Fruit fly (Drosophila melanogaster) whole organism, embryonic: ENCODE results near the gene Cdk5alpha.

Experiments used
- Antp ChIP-seq: fragments of 200-800 bp; sonication (Bioruptor generic); optimal IDR thresholded peaks from 3 replicates; lab custom pipeline; 2016; ENCODE audit warnings: missing biosample characterization, missing genetic modification characterization
- Asciz ChIP-seq: fragments of 200-800 bp; sonication (Bioruptor generic); optimal IDR thresholded peaks from 2 replicates; lab custom pipeline; 2017; ENCODE audit warnings: missing biosample characterization, mild to moderate bottlenecking, missing genetic modification characterization, missing genetic modification reagents
- Atf3 ChIP-seq: fragments of 200-800 bp; sonication (Bioruptor generic); optimal IDR thresholded peaks from 3 replicates; lab custom pipeline; 2016; ENCODE audit warnings: missing biosample characterization, missing genetic modification characterization
- Awh ChIP-seq: fragments of 200-800 bp; sonication (Bioruptor generic); IDR thresholded peaks from 2 replicates; pipeline ENCODE4, ENCODE4 v1.3.6; 2022; ENCODE audit warnings: missing biosample characterization, missing genetic modification characterization
- B-H1 ChIP-seq: fragments of 200-800 bp; sonication (Bioruptor generic); IDR thresholded peaks from 3 replicates; pipeline ENCODE4 v1.3.6; 2022; ENCODE audit warnings: missing biosample characterization, missing genetic modification characterization
- CG10267 ChIP-seq: fragments of 200-800 bp; sonication (Bioruptor generic); optimal IDR thresholded peaks from 2 replicates; lab custom pipeline; 2018; ENCODE audit warnings: missing biosample characterization, mild to moderate bottlenecking, missing genetic modification characterization, moderate library complexity
- CG10959 ChIP-seq: fragments of 200-800 bp; sonication (Bioruptor generic); IDR thresholded peaks from 2 replicates; pipeline ENCODE4 v1.3.6; 2022; ENCODE audit warnings: missing biosample characterization, missing genetic modification characterization
- CG12071 ChIP-seq: fragments of 200-800 bp; sonication (Bioruptor generic); optimal IDR thresholded peaks from 3 replicates; lab custom pipeline; 2018; ENCODE audit warnings: missing biosample characterization, mild to moderate bottlenecking, missing genetic modification characterization
- CG13775 ChIP-seq: fragments of 200-800 bp; sonication (Bioruptor generic); optimal IDR thresholded peaks from 3 replicates; lab custom pipeline; 2017; ENCODE audit warnings: missing biosample characterization, mild to moderate bottlenecking, missing genetic modification characterization
- CG13894 ChIP-seq: fragments of 200-800 bp; sonication (Bioruptor generic); optimal IDR thresholded peaks from 3 replicates; lab custom pipeline; 2018; ENCODE audit warnings: missing biosample characterization, mild to moderate bottlenecking, missing genetic modification characterization, moderate library complexity
- CG1529 ChIP-seq: fragments of 200-800 bp; sonication (Bioruptor generic); optimal IDR thresholded peaks from 3 replicates; lab custom pipeline; 2018; ENCODE audit warnings: missing biosample characterization, missing genetic modification characterization
- CG15601 ChIP-seq: fragments of 200-800 bp; sonication (Bioruptor generic); optimal IDR thresholded peaks from 3 replicates; lab custom pipeline; 2019; ENCODE audit warnings: missing biosample characterization, mild to moderate bottlenecking, missing genetic modification characterization, moderate library complexity
- CG17186 ChIP-seq: fragments of 200-800 bp; sonication (Bioruptor generic); optimal IDR thresholded peaks from 3 replicates; lab custom pipeline; 2017; ENCODE audit warnings: missing biosample characterization, missing genetic modification reagents, missing genetic modification characterization
- CG17912 ChIP-seq: fragments of 200-800 bp; sonication (Bioruptor generic); optimal IDR thresholded peaks from 2 replicates; lab custom pipeline; 2018; ENCODE audit warnings: missing biosample characterization, mild to moderate bottlenecking, missing genetic modification characterization
- CG18262 ChIP-seq: fragments of 200-800 bp; optimal IDR thresholded peaks from 3 replicates; lab custom pipeline; 2019; ENCODE audit warnings: missing biosample characterization, mild to moderate bottlenecking, missing genetic modification characterization, moderate library complexity
- CG42726 ChIP-seq: fragments of 200-800 bp; sonication (Bioruptor generic); IDR thresholded peaks from 2 replicates; pipeline ENCODE4 v1.3.6; 2022; ENCODE audit warnings: missing biosample characterization, missing genetic modification characterization; ENCODE audit not compliant: partially characterized antibody
- CG4282 ChIP-seq: fragments of 200-800 bp; sonication (Bioruptor generic); optimal IDR thresholded peaks from 2 replicates; lab custom pipeline; 2016; ENCODE audit warnings: missing biosample characterization, missing genetic modification characterization
- CG4360 ChIP-seq: fragments of 200-800 bp; sonication (Bioruptor generic); IDR thresholded peaks from 2 replicates; pipeline ENCODE4 v1.3.6; 2022; ENCODE audit warnings: missing biosample characterization, missing genetic modification characterization
- CG4820 ChIP-seq: fragments of 200-800 bp; sonication (Bioruptor generic); optimal IDR thresholded peaks from 3 replicates; lab custom pipeline; 2016; ENCODE audit warnings: missing biosample characterization, missing genetic modification characterization
- CG7928 ChIP-seq: fragments of 200-800 bp; sonication (Bioruptor generic); optimal IDR thresholded peaks from 2 replicates; lab custom pipeline; 2017; ENCODE audit warnings: missing biosample characterization, mild to moderate bottlenecking, missing genetic modification characterization
- CG8290 ChIP-seq, 3 experiments: fragments of 200-800 bp; sonication (Bioruptor generic); optimal IDR thresholded peaks; 2 replicates each; lab custom pipeline; 2016 to 2019; ENCODE audit warnings: missing biosample characterization in 3 of 3, missing genetic modification characterization in 3 of 3, mild to moderate bottlenecking in 2 of 3, moderate library complexity in 1 of 3
- Chrac-16 ChIP-seq: fragments of 200-800 bp; sonication (Bioruptor generic); optimal IDR thresholded peaks from 3 replicates; lab custom pipeline; 2016; ENCODE audit warnings: missing biosample characterization, missing genetic modification characterization
- D19B ChIP-seq: fragments of 200-800 bp; sonication (Bioruptor generic); optimal IDR thresholded peaks from 2 replicates; lab custom pipeline; 2017; ENCODE audit warnings: missing biosample characterization, mild to moderate bottlenecking, missing genetic modification characterization
- Dbx ChIP-seq: fragments of 200-800 bp; sonication (Bioruptor generic); IDR thresholded peaks from 3 replicates; pipeline ENCODE4 v1.3.6; 2022; ENCODE audit warnings: missing biosample characterization, missing genetic modification characterization
- Dip2 ChIP-seq: fragments of 200-800 bp; sonication (Bioruptor generic); IDR thresholded peaks from 2 replicates; pipeline ENCODE4 v1.3.6; 2022; ENCODE audit warnings: missing biosample characterization, missing genetic modification characterization
- Hmx ChIP-seq: fragments of 200-800 bp; sonication (Bioruptor generic); optimal IDR thresholded peaks from 2 replicates; lab custom pipeline; 2016; ENCODE audit warnings: missing biosample characterization, missing genetic modification characterization
- Med ChIP-seq: fragments of 200-800 bp; sonication (Bioruptor generic); peaks from one replicate; lab custom pipeline; 2016; ENCODE audit warnings: missing biosample characterization, missing genetic modification characterization, mild to moderate bottlenecking, inconsistent platforms, moderate library complexity
- Rx ChIP-seq: fragments of 200-800 bp; sonication (Bioruptor generic); IDR thresholded peaks from 2 replicates; pipeline ENCODE4 v1.3.6; 2022; ENCODE audit warnings: missing biosample characterization, missing genetic modification characterization
- Scr ChIP-seq: fragments of 200-800 bp; sonication (Bioruptor generic); IDR thresholded peaks from 2 replicates; pipeline ENCODE4 v1.3.6; 2022; ENCODE audit warnings: missing biosample characterization, missing genetic modification characterization; ENCODE audit not compliant: partially characterized antibody
- Vsx1 ChIP-seq: fragments of 200-800 bp; sonication (Bioruptor generic); optimal IDR thresholded peaks from 2 replicates; lab custom pipeline; 2017; ENCODE audit warnings: missing biosample characterization, mild to moderate bottlenecking, missing genetic modification characterization, missing genetic modification reagents
- btn ChIP-seq: fragments of 200-800 bp; sonication (Bioruptor generic); optimal IDR thresholded peaks from 2 replicates; lab custom pipeline; 2016; ENCODE audit warnings: missing biosample characterization, missing genetic modification characterization
- cad ChIP-seq: fragments of >200 bp; optimal IDR thresholded peaks from 2 replicates; lab custom pipeline; 2017; ENCODE audit warnings: missing biosample characterization, missing genetic modification characterization
- dmrt11E ChIP-seq: fragments of 200-800 bp; sonication (Bioruptor generic); optimal IDR thresholded peaks from 3 replicates; lab custom pipeline; 2018; ENCODE audit warnings: missing biosample characterization, mild to moderate bottlenecking, missing genetic modification characterization, moderate library complexity
- fu2 ChIP-seq: fragments of 200-800 bp; sonication (Bioruptor generic); optimal IDR thresholded peaks from 2 replicates; lab custom pipeline; 2016; ENCODE audit warnings: missing biosample characterization, missing genetic modification characterization
- gcm ChIP-seq: fragments of 200-800 bp; sonication (Bioruptor generic); optimal IDR thresholded peaks from 2 replicates; lab custom pipeline; 2019; ENCODE audit warnings: missing biosample characterization, mild to moderate bottlenecking, missing genetic modification characterization, moderate library complexity
- grn ChIP-seq: fragments of 200-800 bp; sonication (Bioruptor generic); optimal IDR thresholded peaks from 3 replicates; lab custom pipeline; 2017; ENCODE audit warnings: missing biosample characterization, missing genetic modification characterization
- gsb-n ChIP-seq: fragments of 200-800 bp; sonication (Bioruptor generic); optimal IDR thresholded peaks from 3 replicates; lab custom pipeline; 2018; ENCODE audit warnings: missing biosample characterization, mild to moderate bottlenecking, missing genetic modification characterization
- jumu ChIP-seq: fragments of 200-800 bp; sonication (Bioruptor generic); optimal IDR thresholded peaks from 3 replicates; lab custom pipeline; 2016; ENCODE audit warnings: missing biosample characterization, missing genetic modification characterization
- klu ChIP-seq: fragments of 200-800 bp; sonication (Bioruptor generic); IDR thresholded peaks from 2 replicates; pipeline ENCODE4 v1.3.6; 2022; ENCODE audit warnings: missing biosample characterization, missing genetic modification characterization
- lmd ChIP-seq: fragments of 200-800 bp; sonication (Bioruptor generic); IDR thresholded peaks from 2 replicates; pipeline ENCODE4 v1.3.6; 2022; ENCODE audit warnings: missing biosample characterization, missing genetic modification characterization
- ro ChIP-seq: fragments of 200-800 bp; sonication (Bioruptor generic); IDR thresholded peaks from 2 replicates; pipeline ENCODE4 v1.3.6; 2022; ENCODE audit warnings: missing biosample characterization, missing genetic modification characterization
- row ChIP-seq: fragments of 200-800 bp; sonication (Bioruptor generic); IDR thresholded peaks from 3 replicates; pipeline ENCODE4 v1.3.6; 2022; ENCODE audit warnings: missing biosample characterization, missing genetic modification characterization
- salm ChIP-seq: fragments of 200-800 bp; sonication (Bioruptor generic); optimal IDR thresholded peaks from 2 replicates; lab custom pipeline; 2018; ENCODE audit warnings: missing biosample characterization, mild to moderate bottlenecking, missing genetic modification characterization
- sna ChIP-seq: fragments of 200-800 bp; sonication (Bioruptor generic); IDR thresholded peaks from 2 replicates; pipeline ENCODE4 v1.3.6; 2022; ENCODE audit warnings: missing biosample characterization, missing genetic modification characterization; ENCODE audit not compliant: partially characterized antibody
- tup ChIP-seq: fragments of 200-800 bp; sonication (Bioruptor generic); optimal IDR thresholded peaks from 2 replicates; lab custom pipeline; 2016; ENCODE audit warnings: missing biosample characterization, mild to moderate bottlenecking, missing genetic modification characterization, moderate library complexity
- z ChIP-seq: fragments of 200-800 bp; sonication (Bioruptor generic); IDR thresholded peaks from 3 replicates; pipeline ENCODE4 v1.3.6; 2022; ENCODE audit warnings: missing biosample characterization, missing genetic modification characterization
- zen2 ChIP-seq: fragments of 200-800 bp; sonication (Bioruptor generic); IDR thresholded peaks from 3 replicates; pipeline ENCODE4 v1.3.6; 2022; ENCODE audit warnings: missing biosample characterization, missing genetic modification characterization; ENCODE audit not compliant: partially characterized antibody
- zf30C ChIP-seq: fragments of 200-800 bp; sonication (Bioruptor generic); optimal IDR thresholded peaks from 3 replicates; lab custom pipeline; 2018; ENCODE audit warnings: missing biosample characterization, mild to moderate bottlenecking, missing genetic modification characterization
- zfh2 ChIP-seq: fragments of 200-800 bp; sonication (Bioruptor generic); optimal IDR thresholded peaks from 2 replicates; lab custom pipeline; 2016; ENCODE audit warnings: missing biosample characterization, missing genetic modification characterization

The Cdk5alpha gene

dm6 chr2L:10260750-10261493 is 49.8 kb downstream of the Cdk5alpha start, which contains the start of gene Pten (continued):
- TF ChIP-seq B-H1 (GFP tag; lab: Robert Waterston, UW) = peak; percentile 58; the same call in 2 of the 3 replicates
- TF ChIP-seq CG10267 = peak; percentile 76
- TF ChIP-seq CG4282 (GFP tag; lab: Kevin White, UChicago) = no peak
- TF ChIP-seq Dip2 (GFP tag; lab: Robert Waterston, UW) = no peak
- TF ChIP-seq ro (GFP tag; lab: Robert Waterston, UW) = no peak
- TF ChIP-seq CG42726 (GFP tag; lab: Robert Waterston, UW) = peak; percentile 82; the same call in 1 of the 2 replicates
- peak; percentile 83 for TF ChIP-seq CG13775 (GFP tag; lab: Kevin White, UChicago)
- peak; percentile 76; the same call in 2 of the 3 replicates for TF ChIP-seq Dbx
- peak; percentile 89 for TF ChIP-seq Scr (GFP tag; lab: Robert Waterston, UW)
- TF ChIP-seq D19B (GFP tag; lab: Kevin White, UChicago) = peak; percentile 50
- TF ChIP-seq cad (GFP tag; lab: Kevin White, UChicago) = peak; percentile 74
- no peak for TF ChIP-seq CG10959 (GFP tag; lab: Robert Waterston, UW)
- no peak for TF ChIP-seq Rx
- TF ChIP-seq jumu (GFP tag; lab: Kevin White, UChicago) = peak; percentile 64
- TF ChIP-seq zfh2 (GFP tag; lab: Kevin White, UChicago) = peak; percentile 43
- TF ChIP-seq CG8290 (GFP tag; optimal IDR thresholded peaks at IDR 0.05; lab: Kevin White, UChicago) = no peak
- peak in 1 of 2 experiments; percentile 12 for TF ChIP-seq CG8290 (tag; optimal IDR thresholded peaks at IDR 0.05; lab: Kevin White, UChicago)
- no peak for TF ChIP-seq gsb-n (tag; lab: Kevin White, UChicago)
- no peak for TF ChIP-seq Antp (GFP tag; lab: Kevin White, UChicago)
- peak; percentile 61 for TF ChIP-seq fu2 (GFP tag; lab: Kevin White, UChicago)
- TF ChIP-seq CG4360 (GFP tag; lab: Robert Waterston, UW) = peak; percentile 51; the same call in 1 of the 2 replicates
- TF ChIP-seq CG7928 (GFP tag; lab: Kevin White, UChicago) = peak; percentile 4
- TF ChIP-seq dmrt11E = peak; percentile 68
- no peak for TF ChIP-seq z (GFP tag; lab: Robert Waterston, UW)
- TF ChIP-seq CG17186 = peak; percentile 44
- TF ChIP-seq CG17912 (GFP tag; lab: Kevin White, UChicago) = peak; percentile 41
- TF ChIP-seq Atf3 (GFP tag; lab: Kevin White, UChicago) = peak; percentile 68
- TF ChIP-seq CG1529 (GFP tag; lab: Kevin White, UChicago) = peak; percentile 5
- peak; percentile 68 for TF ChIP-seq Chrac-16 (GFP tag; lab: Kevin White, UChicago)
- peak; percentile 87 for TF ChIP-seq row (GFP tag; lab: Robert Waterston, UW)
- peak; percentile 41 for TF ChIP-seq Hmx (GFP tag; lab: Kevin White, UChicago)
- no peak; the same call in 2 of the 3 replicates for TF ChIP-seq zen2
- TF ChIP-seq btn (GFP tag; lab: Kevin White, UChicago) = peak; percentile 23
- TF ChIP-seq gcm (GFP tag; lab: Kevin White, UChicago) = no peak
- TF ChIP-seq sna = peak; percentile 79; the same call in 1 of the 2 replicates
- TF ChIP-seq CG4820 (GFP tag; lab: Kevin White, UChicago) = peak; percentile 76
- TF ChIP-seq Vsx1 (GFP tag; lab: Kevin White, UChicago) = no peak
- TF ChIP-seq salm (tag; lab: Kevin White, UChicago) = no peak
- peak; percentile 84 for TF ChIP-seq CG18262 (tag; lab: Kevin White, UChicago)
- no peak for TF ChIP-seq CG15601 (tag; lab: Kevin White, UChicago)
- TF ChIP-seq lmd (GFP tag; lab: Robert Waterston, UW) = no peak
- TF ChIP-seq Med (GFP tag; lab: Kevin White, UChicago) = peak; percentile 94
- no peak for TF ChIP-seq zf30C (GFP tag; lab: Kevin White, UChicago)
- no peak for TF ChIP-seq CG12071
- TF ChIP-seq grn = peak; percentile 49
- no peak for TF ChIP-seq CG13894
- TF ChIP-seq Awh (GFP tag; lab: Robert Waterston, UW) = peak; percentile 54; the same call in 1 of the 2 replicates
- no peak for TF ChIP-seq Asciz (GFP tag; lab: Kevin White, UChicago)
- no peak for TF ChIP-seq klu (GFP tag; lab: Robert Waterston, UW)
- TF ChIP-seq tup (GFP tag; lab: Kevin White, UChicago) = no peak
